Worm (Caenorhabditis elegans) whole organism, mixed stage, embryonic: Measurements from ENCODE around the gene ras-2.

Experiments
- M03D4.4 ChIP-seq: sonication (generic microtip); optimal IDR thresholded peaks from 2 replicates; lab custom pipeline; 2017; ENCODE audit warnings: mild to moderate bottlenecking, missing genetic modification characterization, missing compliant biosample characterization
- elt-3 ChIP-seq: fragments of 150-350 bp; optimal IDR thresholded peaks from 2 replicates; lab custom pipeline; 2014; ENCODE audit warnings: missing biosample characterization, missing genetic modification characterization
- lsy-2 ChIP-seq: fragments of 150-350 bp; optimal IDR thresholded peaks from 2 replicates; lab custom pipeline; 2014; ENCODE audit warnings: missing biosample characterization, missing genetic modification characterization
- mab-5 ChIP-seq: fragments of 150-350 bp; optimal IDR thresholded peaks from 2 replicates; lab custom pipeline; 2014; ENCODE audit warnings: missing biosample characterization, missing genetic modification characterization
- mep-1 ChIP-seq: fragments of 150-350 bp; optimal IDR thresholded peaks from 2 replicates; lab custom pipeline; 2017; ENCODE audit warnings: missing biosample characterization, missing genetic modification reagents, missing genetic modification characterization, inconsistent platforms
- nhr-237 ChIP-seq: fragments of 150-350 bp; optimal IDR thresholded peaks from 2 replicates; lab custom pipeline; 2014; ENCODE audit warnings: missing biosample characterization, missing genetic modification characterization
- pha-4 ChIP-seq: fragments of 150-350 bp; optimal IDR thresholded peaks from 2 replicates; lab custom pipeline; 2018; ENCODE audit warnings: missing biosample characterization, missing genetic modification reagents, missing genetic modification characterization
- snpc-4 ChIP-seq: fragments of 150-350 bp; optimal IDR thresholded peaks from 2 replicates; lab custom pipeline; 2014; ENCODE audit warnings: missing biosample characterization, missing genetic modification characterization
- unc-39 ChIP-seq: fragments of 150-350 bp; optimal IDR thresholded peaks from 2 replicates; lab custom pipeline; 2014; ENCODE audit warnings: missing biosample characterization, missing genetic modification characterization
- unc-62 ChIP-seq: fragments of 150-350 bp; optimal IDR thresholded peaks from 2 replicates; lab custom pipeline; 2014; ENCODE audit warnings: missing biosample characterization, missing genetic modification reagents, missing genetic modification characterization
- ztf-11 ChIP-seq: fragments of 150-350 bp; optimal IDR thresholded peaks from 2 replicates; lab custom pipeline; 2014; ENCODE audit warnings: missing biosample characterization, missing genetic modification characterization

- TF ChIP-seq mab-5 (tag; lab: Kevin White, UChicago) (no peak), nhr-237 (tag; lab: Kevin White, UChicago) (no peak), pha-4 (tag; lab: Kevin White, UChicago) (no peak), unc-62 (GFP tag; lab: Kevin White, UChicago) (no peak), mep-1 (tag; lab: Kevin White, UChicago) (no peak), elt-3 (tag; lab: Kevin White, UChicago) (no peak), M03D4.4 (no peak), lsy-2 (tag; lab: Kevin White, UChicago) (no peak), unc-39 (tag; lab: Kevin White, UChicago) (no peak), snpc-4 (tag; lab: Kevin White, UChicago) (no peak), ztf-11 (no peak)
These were observed 50.9 kb downstream of the ras-2 start, which contains the start of gene ppat-1 for ce11 chrIII:4688965-4689364.
